Fruit fly (Drosophila melanogaster) whole organism: ENCODE measurements around the gene Myt1.

Experiments
- CG8478 ChIP-seq: fragments of >200 bp; optimal IDR thresholded peaks from 2 replicates; lab custom pipeline; 2018; ENCODE audit warnings: inconsistent platforms
- EcR ChIP-seq, 2 experiments: fragments of >200 bp; optimal IDR thresholded peaks; 2 replicates each; lab custom pipeline; 2017; ENCODE audit warnings: missing biosample characterization in 2 of 2, missing genetic modification characterization in 2 of 2, missing genetic modification reagents in 2 of 2
- pan ChIP-seq: fragments of >200 bp; optimal IDR thresholded peaks from 2 replicates; lab custom pipeline; 2017

- TF ChIP-seq pan: no peak
- no peak for TF ChIP-seq CG8478 (lab: Kevin White, UChicago)
- no peak for TF ChIP-seq EcR (GFP tag; optimal IDR thresholded peaks at IDR 0.05; lab: Kevin White, UChicago)
Measured at dm6 chr3L:5819310-5819709, 39.9 kb upstream of the Myt1 start.
